Worm (Caenorhabditis elegans): ENCODE results near the gene col-123.

Gene col-123

DNA sequence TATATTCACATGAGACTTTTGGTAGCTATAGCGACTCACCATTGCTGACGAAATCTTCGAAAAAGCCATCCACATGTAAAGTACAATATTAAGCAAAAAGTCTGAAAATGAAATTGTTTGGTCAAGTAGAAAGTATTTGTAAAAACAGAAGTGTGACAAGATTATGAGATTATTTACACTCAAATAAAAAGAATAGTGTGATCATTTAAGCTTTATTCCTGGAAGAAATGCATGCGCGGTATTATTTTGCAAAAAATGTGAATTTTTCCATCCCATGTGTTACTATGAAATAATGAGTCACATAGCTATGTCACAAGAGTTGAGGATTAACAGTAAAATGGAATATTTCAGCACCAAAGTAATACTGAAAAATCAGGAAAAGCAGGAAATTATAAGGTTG is 11.1 kb upstream of the col-123 start, which contains the start of gene dct-15:
Gene dct-15, minus strand, starts transcription at position 101 of the 400 bp plus-strand sequence.
- no peak for TF ChIP-seq nhr-11 (tag; optimal IDR thresholded peaks at IDR 0.05)
- no peak for TF ChIP-seq aly-2 (tag; optimal IDR thresholded peaks at IDR 0.05)
- TF ChIP-seq nhr-77 (tag; optimal IDR thresholded peaks at IDR 0.05) = no peak
- TF ChIP-seq skn-1 (tag; optimal IDR thresholded peaks at IDR 0.05) = no peak
- no peak for TF ChIP-seq fkh-2 (tag; optimal IDR thresholded peaks at IDR 0.05)
- TF ChIP-seq sea-2 (GFP tag; optimal IDR thresholded peaks at IDR 0.05) = no peak
- no peak for TF ChIP-seq daf-12 (tag; optimal IDR thresholded peaks at IDR 0.05)
- TF ChIP-seq nfya-1 (tag; optimal IDR thresholded peaks at IDR 0.05; ENCODE audit: insufficient read depth) = no peak
- TF ChIP-seq ceh-16 (tag; optimal IDR thresholded peaks at IDR 0.05) = no peak

DNA sequence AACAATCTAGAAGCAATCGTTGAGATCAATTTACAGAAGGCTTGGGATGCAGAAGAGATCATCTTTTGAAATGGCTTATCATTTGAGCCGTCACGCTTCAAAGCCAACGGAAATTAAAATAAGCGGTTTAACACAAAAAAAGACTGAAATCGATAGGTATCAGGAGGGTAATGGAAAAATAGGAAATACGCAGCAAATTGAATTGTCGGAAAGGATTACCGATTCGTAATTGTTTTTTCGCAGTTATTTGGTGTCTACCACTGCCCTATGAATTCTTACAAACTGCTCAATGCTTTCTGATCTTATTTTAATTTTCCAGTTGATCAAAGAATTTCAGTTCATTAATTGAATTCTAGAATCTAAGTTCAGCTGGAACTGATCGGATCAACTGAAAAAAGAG is 10.2 kb upstream of the col-123 start:
- TF ChIP-seq lsy-12 (tag; optimal IDR thresholded peaks at IDR 0.05) (no peak), unc-62 (GFP tag; optimal IDR thresholded peaks at IDR 0.05) (no peak), nhr-76 (tag; optimal IDR thresholded peaks at IDR 0.05) (no peak), ztf-4 (tag; optimal IDR thresholded peaks at IDR 0.05) (no peak), ama-1 (optimal IDR thresholded peaks at IDR 0.05) (no peak), sea-2 (GFP tag; optimal IDR thresholded peaks at IDR 0.05) (no peak), nhr-237 (tag; optimal IDR thresholded peaks at IDR 0.05) (no peak), nhr-25 (tag; optimal IDR thresholded peaks at IDR 0.05) (no peak), elt-1 (tag; optimal IDR thresholded peaks at IDR 0.05) (no peak), egl-27 (tag; optimal IDR thresholded peaks at IDR 0.05) (no peak), nhr-43 (tag; optimal IDR thresholded peaks at IDR 0.05; ENCODE audit: poor library complexity, severe bottlenecking) (no peak), snpc-4 (tag; optimal IDR thresholded peaks at IDR 0.05) (no peak), elt-2 (tag; optimal IDR thresholded peaks at IDR 0.05) (no peak), egl-5 (tag; optimal IDR thresholded peaks at IDR 0.05) (no peak), nfya-1 (tag; optimal IDR thresholded peaks at IDR 0.05; ENCODE audit: insufficient read depth) (no peak), fkh-2 (tag; optimal IDR thresholded peaks at IDR 0.05) (no peak), lin-15B (tag; optimal IDR thresholded peaks at IDR 0.05) (no peak), mml-1 (tag; optimal IDR thresholded peaks at IDR 0.05) (no peak), ceh-28 (tag; optimal IDR thresholded peaks at IDR 0.05) (no peak), eor-1 (tag; optimal IDR thresholded peaks at IDR 0.05) (no peak)

DNA sequence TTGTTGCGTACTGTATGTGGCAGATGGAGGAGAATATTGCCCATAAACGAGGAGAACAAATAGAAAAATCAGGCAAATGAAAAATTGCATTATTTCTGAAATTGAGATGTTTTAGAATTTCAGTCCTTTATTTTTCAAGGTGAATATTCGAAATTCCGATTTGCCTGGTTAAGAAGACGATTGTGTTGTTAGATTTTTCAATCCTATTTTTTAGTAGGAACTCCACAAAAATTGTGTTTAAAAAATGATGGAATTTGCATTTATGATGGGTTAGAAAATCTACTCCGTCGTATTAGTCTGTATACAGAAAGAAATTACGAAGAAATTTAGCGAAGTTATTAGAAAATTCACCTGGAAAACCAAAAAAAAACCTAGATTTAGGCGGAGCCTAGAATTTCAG is 6.3 kb upstream of the col-123 start, which contains the start of gene egl-20:
Gene egl-20, minus strand, starts transcription at position 101 of the 400 bp plus-strand sequence.
- no peak for TF ChIP-seq snpc-4 (tag; optimal IDR thresholded peaks at IDR 0.05)
- TF ChIP-seq egl-5 (tag; optimal IDR thresholded peaks at IDR 0.05) = no peak
- no peak for TF ChIP-seq aly-2 (tag; optimal IDR thresholded peaks at IDR 0.05)
- TF ChIP-seq skn-1 (tag; optimal IDR thresholded peaks at IDR 0.05) = no peak
- no peak for TF ChIP-seq R02D3.7 (tag; optimal IDR thresholded peaks at IDR 0.05)
- TF ChIP-seq nhr-76 (tag; optimal IDR thresholded peaks at IDR 0.05) = no peak
- TF ChIP-seq nhr-77 (tag; optimal IDR thresholded peaks at IDR 0.05) = no peak
- no peak for TF ChIP-seq nhr-43 (tag; optimal IDR thresholded peaks at IDR 0.05; ENCODE audit: poor library complexity, severe bottlenecking)
- no peak for TF ChIP-seq lin-15B (tag; optimal IDR thresholded peaks at IDR 0.05)
- no peak for TF ChIP-seq nhr-237 (tag; optimal IDR thresholded peaks at IDR 0.05)
- no peak for TF ChIP-seq jun-1 (tag; optimal IDR thresholded peaks at IDR 0.05)
- no peak for TF ChIP-seq elt-2 (tag; optimal IDR thresholded peaks at IDR 0.05)
- no peak for TF ChIP-seq pqm-1 (tag; optimal IDR thresholded peaks at IDR 0.05)
- no peak for TF ChIP-seq hmg-11 (tag; optimal IDR thresholded peaks at IDR 0.05)
- TF ChIP-seq unc-39 (tag; optimal IDR thresholded peaks at IDR 0.05) = no peak

DNA sequence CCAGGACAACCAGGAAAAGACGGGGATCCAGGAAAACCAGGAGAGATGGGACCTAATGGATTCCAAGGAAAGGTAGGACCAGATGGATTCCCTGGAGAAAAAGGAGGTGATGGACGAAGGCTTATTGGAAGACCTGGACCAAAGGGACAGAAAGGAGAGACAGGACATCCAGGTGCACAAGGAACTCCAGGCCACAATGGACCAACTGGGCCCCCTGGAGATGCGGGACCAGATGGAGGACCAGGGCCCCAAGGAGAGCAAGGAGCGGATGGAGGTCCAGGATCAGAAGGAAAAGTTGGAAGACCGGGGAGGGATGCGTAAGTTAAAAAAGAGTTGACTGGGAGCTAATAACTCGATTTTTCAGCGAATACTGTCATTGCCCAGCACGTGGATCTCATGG is 864 bp downstream of the col-123 start:
- no peak for TF ChIP-seq ceh-28 (tag; optimal IDR thresholded peaks at IDR 0.05)
- no peak for TF ChIP-seq nhr-25 (tag; optimal IDR thresholded peaks at IDR 0.05)
- no peak for TF ChIP-seq unc-62 (GFP tag; optimal IDR thresholded peaks at IDR 0.05)
- TF ChIP-seq fos-1 (tag; optimal IDR thresholded peaks at IDR 0.05) = no peak
- no peak for TF ChIP-seq mml-1 (tag; optimal IDR thresholded peaks at IDR 0.05)
- no peak for TF ChIP-seq pqm-1 (tag; optimal IDR thresholded peaks at IDR 0.05)
- no peak for TF ChIP-seq hmg-11 (tag; optimal IDR thresholded peaks at IDR 0.05)
- no peak for TF ChIP-seq elt-2 (tag; optimal IDR thresholded peaks at IDR 0.05)
- no peak for TF ChIP-seq fkh-10 (GFP tag; optimal IDR thresholded peaks at IDR 0.05)
- no peak for TF ChIP-seq jun-1 (tag; optimal IDR thresholded peaks at IDR 0.05)
- no peak for TF ChIP-seq ceh-9 (tag; optimal IDR thresholded peaks at IDR 0.05)

DNA sequence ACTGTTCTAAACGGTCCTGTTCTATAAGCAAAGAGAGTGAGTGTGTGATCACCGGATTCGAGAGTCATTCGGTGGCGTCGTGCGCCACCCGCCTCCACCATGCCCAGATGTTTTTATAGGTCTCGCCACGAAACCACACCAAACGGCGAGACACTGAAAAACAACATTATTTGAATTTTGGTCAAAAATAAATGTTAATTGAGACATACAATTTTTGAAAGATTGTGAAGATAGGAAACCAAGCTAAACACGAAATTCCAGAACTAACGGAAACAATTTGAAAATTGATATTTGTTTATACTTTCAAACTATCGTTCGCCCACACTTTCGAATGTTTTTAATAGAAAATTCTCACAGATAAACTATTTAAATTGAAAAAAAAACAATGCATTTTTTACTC is 2.8 kb downstream of the col-123 start, which contains the start of gene catp-6:
Gene catp-6, minus strand, starts transcription at position 101 of the 400 bp plus-strand sequence.
- TF ChIP-seq unc-39 (tag; optimal IDR thresholded peaks at IDR 0.05) (no peak), nhr-77 (tag; optimal IDR thresholded peaks at IDR 0.05) (no peak), jun-1 (tag; optimal IDR thresholded peaks at IDR 0.05) (no peak)

Measured in whole organism, L3 larva.